Worm (Caenorhabditis elegans): Measurements from ENCODE around the gene Y69A2AR.19.

- TF ChIP-seq elt-2 (tag; optimal IDR thresholded peaks at IDR 0.05) (no peak), mep-1 (tag; optimal IDR thresholded peaks at IDR 0.05) (no peak), nhr-28 (tag; optimal IDR thresholded peaks at IDR 0.05) (no peak), F16B12.6 (tag; optimal IDR thresholded peaks at IDR 0.05) (no peak), lin-15B (tag; optimal IDR thresholded peaks at IDR 0.05) (no peak), tbx-2 (tag; optimal IDR thresholded peaks at IDR 0.05) (no peak), lin-39 (tag; optimal IDR thresholded peaks at IDR 0.05) (no peak), C34B4.2 (tag; optimal IDR thresholded peaks at IDR 0.05) (no peak), hlh-17 (GFP tag; optimal IDR thresholded peaks at IDR 0.05; ENCODE audit: borderline replicate concordance) (no peak), snpc-4 (tag; optimal IDR thresholded peaks at IDR 0.05) (no peak), vab-15 (tag; optimal IDR thresholded peaks at IDR 0.05) (no peak)
Observed at ce11 chrIV:2451655-2452054, 37.0 kb upstream of the Y69A2AR.19 start.

Measured in whole organism, L1 larva.